Fruit fly (Drosophila melanogaster): Measurements from ENCODE around the gene CG32074.

CG32074 gene

dm6 chr3L:11107935-11108334 is 24.2 kb downstream of the CG32074 start, which contains the start of gene CG12522:
CG12522 (plus strand) TSS chr3L:11108235.
- TF ChIP-seq CG8478 (optimal IDR thresholded peaks at IDR 0.05) (no peak), CTCF (optimal IDR thresholded peaks at IDR 0.05) (no peak)

- TF ChIP-seq CTCF (optimal IDR thresholded peaks at IDR 0.05) (no peak), CG8478 (optimal IDR thresholded peaks at IDR 0.05) (no peak)
Measured at dm6 chr3L:11107432-11107831, 24.7 kb downstream of the CG32074 start, which contains the start of gene CG32073. CG32073 (minus strand) TSS chr3L:11107582.

DNA sequence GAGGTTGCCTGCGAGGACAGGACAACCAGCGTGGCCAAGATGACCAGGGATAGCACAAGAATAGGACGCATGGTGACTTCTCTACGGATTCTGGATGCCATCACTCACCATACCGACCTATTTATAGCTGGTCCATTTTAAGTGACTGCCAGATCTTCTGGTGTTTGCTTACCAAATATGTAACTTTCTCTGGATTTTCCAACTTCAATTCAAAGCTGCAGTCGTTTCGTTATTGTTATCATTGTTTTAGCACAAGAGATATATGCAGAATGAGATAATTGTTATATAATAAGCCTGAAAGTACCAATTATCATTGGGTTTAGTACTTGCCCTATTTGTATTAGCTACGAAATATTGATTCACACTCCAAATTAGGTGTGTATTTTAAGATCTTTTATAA is 28.3 kb downstream of the CG32074 start, which contains the start of gene CG32071:
Gene CG32071 (minus strand): TSS at position 101 of the 400 bp plus-strand sequence.
- TF ChIP-seq CG8478 (optimal IDR thresholded peaks at IDR 0.05) (no peak), CTCF (optimal IDR thresholded peaks at IDR 0.05) (no peak)

DNA sequence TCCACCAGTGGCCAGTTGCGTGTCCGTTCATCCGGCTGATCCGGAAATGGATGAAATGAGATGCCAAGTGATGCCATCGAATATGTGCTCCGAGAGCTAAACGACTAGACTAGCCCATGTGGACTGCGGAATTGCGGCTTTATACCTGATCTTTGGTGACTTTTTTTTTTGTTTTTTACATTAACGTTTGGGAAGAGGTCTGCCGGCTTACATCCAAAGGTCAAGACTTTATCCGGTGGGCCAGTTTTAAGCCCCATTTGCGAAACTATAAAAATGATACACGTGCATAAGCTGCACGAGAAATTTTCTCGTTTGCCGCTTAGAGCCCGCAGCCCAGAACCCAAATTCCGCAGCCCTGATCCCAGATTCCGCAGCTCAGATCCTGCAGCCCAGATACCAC is 29.2 kb downstream of the CG32074 start, which contains the start of gene Elo68alpha:
Gene Elo68alpha (minus strand): TSS at position 101 of the 400 bp plus-strand sequence.
- TF ChIP-seq CTCF (optimal IDR thresholded peaks at IDR 0.05) (no peak), CG8478 (optimal IDR thresholded peaks at IDR 0.05) (no peak)

dm6 chr3L:11101598-11101997 is 30.5 kb downstream of the CG32074 start, which contains the start of gene Elo68beta:
Elo68beta (minus strand) TSS chr3L:11101698.
- TF ChIP-seq CG8478 (optimal IDR thresholded peaks at IDR 0.05) (no peak), CTCF (optimal IDR thresholded peaks at IDR 0.05) (no peak)

DNA sequence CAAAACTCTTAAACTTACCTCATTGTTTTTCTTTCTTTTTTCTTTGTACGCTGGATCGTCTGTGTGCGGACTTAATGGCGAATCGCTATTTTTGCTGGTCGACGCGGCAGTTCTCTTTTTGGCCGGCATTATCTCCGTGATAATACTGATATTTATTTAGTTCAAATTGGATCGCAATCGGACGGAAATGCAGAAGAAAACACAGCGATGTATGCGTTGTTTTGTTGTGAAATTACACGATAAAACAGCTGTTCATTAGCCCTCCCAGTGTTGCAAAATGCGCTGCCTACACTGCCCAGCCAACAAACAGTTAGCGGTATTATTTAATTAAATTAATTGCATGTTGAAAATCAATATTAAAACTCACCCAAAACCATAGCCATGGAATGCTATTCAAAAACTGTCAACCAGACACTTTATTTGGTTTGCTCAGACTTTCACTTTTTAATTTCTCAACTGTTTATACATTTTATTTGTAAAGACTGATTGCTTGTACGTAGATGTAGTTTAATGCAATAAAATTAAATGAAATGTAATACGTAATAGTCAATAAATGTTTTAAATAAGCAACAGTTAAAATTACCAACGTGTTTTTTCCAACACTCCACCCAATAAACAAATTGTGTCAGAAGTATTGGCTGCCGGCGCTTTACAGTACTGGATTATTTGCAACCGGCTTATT is 34.0 kb downstream of the CG32074 start, which contains the start of the genes Irbp18 and APP-BP1:
Gene Irbp18 (minus strand): TSS at position 205 of the 682 bp plus-strand sequence.
Gene APP-BP1 (plus strand): TSS at position 431 of the 682 bp plus-strand sequence.
- TF ChIP-seq CTCF (optimal IDR thresholded peaks at IDR 0.05) (no peak), CG8478 (optimal IDR thresholded peaks at IDR 0.05) (no peak)

- no peak for TF ChIP-seq CG8478 (optimal IDR thresholded peaks at IDR 0.05)
- TF ChIP-seq CTCF (optimal IDR thresholded peaks at IDR 0.05): no peak
Measured at dm6 chr3L:11096195-11096908, 35.8 kb downstream of the CG32074 start, which contains the start of the genes CG46439, Iyd and CG33947. CG46439 (minus strand) TSS chr3L:11096245. Iyd (minus strand) TSS chr3L:11096245. CG33947 (plus strand) TSS chr3L:11096496.

DNA sequence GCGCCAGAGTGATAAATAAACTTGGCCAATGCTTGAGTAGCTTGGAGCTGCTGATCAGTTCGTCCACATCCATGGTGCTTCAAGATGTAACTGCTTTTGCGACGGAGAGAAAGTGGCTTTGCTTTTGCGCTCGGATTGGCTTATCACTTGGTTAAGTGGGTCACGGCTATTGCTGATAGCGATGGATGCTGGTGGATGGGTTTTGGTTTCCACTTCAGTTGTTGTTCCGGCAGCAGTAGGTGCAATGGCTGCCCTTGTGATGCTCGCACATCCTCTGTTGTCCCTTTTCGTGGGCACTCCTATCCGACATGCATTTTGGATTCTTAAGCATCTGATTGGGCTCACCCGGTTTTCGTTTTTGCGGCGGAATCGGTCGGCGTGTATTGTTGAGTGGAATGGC is 37.8 kb downstream of the CG32074 start:
- TF ChIP-seq CG8478 (optimal IDR thresholded peaks at IDR 0.05) (no peak), CTCF (optimal IDR thresholded peaks at IDR 0.05) (no peak)

dm6 chr3L:11093046-11093520 is 39.0 kb downstream of the CG32074 start, which contains the start of gene JIL-1:
JIL-1 (minus strand) TSS chr3L:11093193.
- TF ChIP-seq CG8478 (optimal IDR thresholded peaks at IDR 0.05): no peak
- peak in 1 of 2 experiments; percentile 2 for TF ChIP-seq CTCF (optimal IDR thresholded peaks at IDR 0.05)

- TF ChIP-seq CTCF (optimal IDR thresholded peaks at IDR 0.05) (no peak), CG8478 (optimal IDR thresholded peaks at IDR 0.05) (no peak)
Measured at dm6 chr3L:11092610-11092961, 39.5 kb downstream of the CG32074 start.

dm6 chr3L:11091943-11092609 is 40.0 kb downstream of the CG32074 start:
- TF ChIP-seq CG8478 (optimal IDR thresholded peaks at IDR 0.05) (no peak), CTCF (optimal IDR thresholded peaks at IDR 0.05) (no peak)

DNA sequence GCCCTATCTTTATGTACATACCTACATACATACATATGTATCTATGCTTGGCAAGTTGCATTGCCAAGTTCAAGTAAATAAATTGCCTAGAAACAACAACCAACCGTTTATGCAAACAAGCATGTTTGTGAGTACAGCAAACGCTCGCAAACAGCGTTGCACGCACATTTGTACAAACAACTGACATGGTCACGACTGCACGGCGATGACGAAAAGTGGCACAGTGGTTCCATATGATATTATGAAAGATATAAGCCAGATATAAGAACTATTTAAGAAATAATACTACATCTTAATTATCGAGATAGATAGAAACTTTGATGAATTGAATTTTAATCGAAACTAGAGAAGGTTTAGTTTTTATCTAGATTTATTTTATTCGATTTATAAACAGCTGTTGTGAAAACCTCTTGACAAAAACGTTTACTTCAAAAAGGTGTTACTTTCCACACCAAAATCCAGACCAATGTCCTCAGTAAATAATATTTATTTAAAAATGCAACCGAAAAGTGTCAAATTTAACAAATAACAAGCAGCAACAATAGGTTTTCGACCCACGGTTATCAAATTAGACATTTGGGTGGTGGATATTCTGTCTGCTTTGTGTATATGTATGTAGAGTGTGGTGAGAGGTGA is 42.2 kb downstream of the CG32074 start:
- TF ChIP-seq CG8478 (optimal IDR thresholded peaks at IDR 0.05): no peak
- no peak for TF ChIP-seq CTCF (optimal IDR thresholded peaks at IDR 0.05)

DNA sequence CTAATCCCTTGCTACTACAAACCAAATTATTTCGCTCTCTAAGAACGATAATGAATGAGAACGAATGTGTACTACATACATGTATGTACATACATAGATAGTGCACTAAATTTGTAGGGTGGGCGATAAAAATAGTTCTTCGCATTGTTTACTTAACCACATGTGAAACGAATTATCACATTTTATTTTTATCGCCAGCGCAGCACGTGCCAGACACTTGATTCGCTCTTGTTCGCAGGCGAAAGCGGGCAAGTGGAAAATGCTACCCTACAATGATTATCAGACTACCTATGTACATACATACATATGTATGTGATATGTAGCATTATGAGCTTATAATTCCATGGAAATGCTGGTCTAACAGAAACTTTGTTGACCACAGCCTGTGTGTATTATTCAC is 46.3 kb downstream of the CG32074 start:
- TF ChIP-seq CG8478 (optimal IDR thresholded peaks at IDR 0.05): no peak
- TF ChIP-seq CTCF (optimal IDR thresholded peaks at IDR 0.05): no peak

- TF ChIP-seq CG8478 (optimal IDR thresholded peaks at IDR 0.05) (no peak), CTCF (optimal IDR thresholded peaks at IDR 0.05) (no peak)
Measured at dm6 chr3L:11084557-11085231, 47.4 kb downstream of the CG32074 start.

All from S2 (cell line).